Worm (Caenorhabditis elegans) whole organism, midembryonic: ENCODE results near the gene npr-32.

Source experiments
- flt-1 ChIP-seq: fragments of 200-800 bp; sonication (Bioruptor generic); IDR thresholded peaks from 2 replicates; pipeline ENCODE4 v1.3.6; 2022; ENCODE audit warnings: missing genetic modification characterization, missing compliant biosample characterization
- ztf-23 ChIP-seq: fragments of 200-800 bp; sonication (Bioruptor generic); IDR thresholded peaks from 2 replicates; pipeline ENCODE4 v1.3.6; 2022; ENCODE audit warnings: missing genetic modification reagents, missing genetic modification characterization, missing compliant biosample characterization

ce11 chrIV:17238951-17239350, 8.1 kb upstream of the npr-32 start:
- TF ChIP-seq flt-1 (GFP tag; lab: Robert Waterston, UW) (no peak), ztf-23 (GFP tag; lab: Robert Waterston, UW) (no peak)
